Fruit fly (Drosophila melanogaster) whole organism, embryonic: ENCODE data around the gene NK7.1.

ENCODE experiments used
- Ada2b ChIP-seq: fragments of 200-800 bp; sonication (Bioruptor generic); IDR thresholded peaks from 2 replicates; pipeline ENCODE4 v1.3.6; 2022; ENCODE audit warnings: missing biosample characterization, missing genetic modification characterization
- Atf3 ChIP-seq: fragments of 200-800 bp; sonication (Bioruptor generic); optimal IDR thresholded peaks from 3 replicates; lab custom pipeline; 2016; ENCODE audit warnings: missing biosample characterization, missing genetic modification characterization
- B-H2 ChIP-seq: fragments of 200-800 bp; sonication (Bioruptor generic); optimal IDR thresholded peaks from 2 replicates; lab custom pipeline; 2018; ENCODE audit warnings: missing biosample characterization, mild to moderate bottlenecking, missing genetic modification characterization
- CG10321 ChIP-seq: fragments of 200-800 bp; sonication (Bioruptor generic); IDR thresholded peaks from 2 replicates; pipeline ENCODE4 v1.3.6; 2022; ENCODE audit warnings: missing biosample characterization, missing genetic modification characterization
- CG11093 ChIP-seq: fragments of 200-800 bp; sonication (Bioruptor generic); IDR thresholded peaks from 3 replicates; pipeline ENCODE4 v1.3.6; 2022; ENCODE audit warnings: missing biosample characterization, missing genetic modification characterization
- CG11456 ChIP-seq: fragments of 200-800 bp; sonication (Bioruptor generic); IDR thresholded peaks from 3 replicates; pipeline ENCODE4 v1.3.6; 2022; ENCODE audit warnings: missing biosample characterization, missing genetic modification characterization
- CG12299 ChIP-seq: fragments of 200-800 bp; sonication (Bioruptor generic); optimal IDR thresholded peaks from 2 replicates; lab custom pipeline; 2018; ENCODE audit warnings: missing biosample characterization, mild to moderate bottlenecking, missing genetic modification characterization
- CG13123 ChIP-seq: fragments of 200-800 bp; sonication (Bioruptor generic); optimal IDR thresholded peaks from 2 replicates; lab custom pipeline; 2016; ENCODE audit warnings: missing biosample characterization, missing genetic modification characterization
- CG13424 ChIP-seq: fragments of 200-800 bp; sonication (Bioruptor generic); optimal IDR thresholded peaks from 2 replicates; lab custom pipeline; 2019; ENCODE audit warnings: missing biosample characterization, mild to moderate bottlenecking, missing genetic modification characterization, moderate library complexity
- CG14441 ChIP-seq: fragments of 200-800 bp; sonication (Bioruptor generic); IDR thresholded peaks from 2 replicates; pipeline ENCODE4 v1.3.6; 2022; ENCODE audit warnings: missing biosample characterization, missing genetic modification characterization
- CG15011 ChIP-seq: fragments of 200-800 bp; sonication (Bioruptor generic); optimal IDR thresholded peaks from 3 replicates; lab custom pipeline; 2018; ENCODE audit warnings: missing biosample characterization, mild to moderate bottlenecking, missing genetic modification characterization
- CG1602 ChIP-seq: fragments of 200-800 bp; sonication (Bioruptor generic); optimal IDR thresholded peaks from 3 replicates; lab custom pipeline; 2016; ENCODE audit warnings: missing biosample characterization, missing genetic modification characterization
- CG31388 ChIP-seq: fragments of 200-800 bp; sonication (Bioruptor generic); optimal IDR thresholded peaks from 2 replicates; lab custom pipeline; 2016; ENCODE audit warnings: missing biosample characterization, missing genetic modification characterization
- CG3163 ChIP-seq: fragments of 200-800 bp; sonication (Bioruptor generic); optimal IDR thresholded peaks from 3 replicates; lab custom pipeline; 2016; ENCODE audit warnings: missing biosample characterization, missing genetic modification characterization
- CG33213 ChIP-seq: fragments of 200-800 bp; sonication (Bioruptor generic); optimal IDR thresholded peaks from 3 replicates; lab custom pipeline; 2016; ENCODE audit warnings: missing biosample characterization, missing genetic modification characterization
- CG5180 ChIP-seq: fragments of 200-800 bp; sonication (Bioruptor generic); optimal IDR thresholded peaks from 3 replicates; lab custom pipeline; 2017; ENCODE audit warnings: missing biosample characterization, missing genetic modification characterization, mild to moderate bottlenecking, moderate library complexity, missing genetic modification reagents
- CG6254 ChIP-seq: fragments of 200-800 bp; sonication (Bioruptor generic); optimal IDR thresholded peaks from 3 replicates; lab custom pipeline; 2017; ENCODE audit warnings: mild to moderate bottlenecking, missing biosample characterization, missing genetic modification reagents, missing genetic modification characterization
- CG6272 ChIP-seq: fragments of 200-800 bp; sonication (Bioruptor generic); IDR thresholded peaks from 2 replicates; pipeline ENCODE4 v1.3.6; 2022; ENCODE audit warnings: missing biosample characterization, missing genetic modification characterization
- CG6813 ChIP-seq: fragments of 200-800 bp; sonication (Bioruptor generic); optimal IDR thresholded peaks from 2 replicates; lab custom pipeline; 2017; ENCODE audit warnings: missing biosample characterization, missing genetic modification characterization, mild to moderate bottlenecking, moderate library complexity, missing genetic modification reagents
- CG7839 ChIP-seq: fragments of 200-800 bp; sonication (Bioruptor generic); optimal IDR thresholded peaks from 3 replicates; lab custom pipeline; 2018; ENCODE audit warnings: missing biosample characterization, mild to moderate bottlenecking, missing genetic modification characterization, moderate library complexity
- CG8388 ChIP-seq: fragments of 200-800 bp; sonication (Bioruptor generic); optimal IDR thresholded peaks from 2 replicates; lab custom pipeline; 2019; ENCODE audit warnings: missing biosample characterization, mild to moderate bottlenecking, missing genetic modification characterization, moderate library complexity
- Drgx ChIP-seq: fragments of 200-800 bp; sonication (Bioruptor generic); IDR thresholded peaks from 2 replicates; pipeline ENCODE4 v1.3.6; 2022; ENCODE audit warnings: missing biosample characterization, missing genetic modification characterization
- Ets65A ChIP-seq: fragments of 200-800 bp; sonication (Bioruptor generic); peaks from one replicate; lab custom pipeline; 2016; ENCODE audit warnings: missing biosample characterization, missing genetic modification characterization
- HHEX ChIP-seq: fragments of 200-800 bp; sonication (Bioruptor generic); optimal IDR thresholded peaks from 3 replicates; lab custom pipeline; 2017; ENCODE audit warnings: missing biosample characterization, mild to moderate bottlenecking, missing genetic modification characterization, missing genetic modification reagents
- Mad ChIP-seq: fragments of 200-800 bp; sonication (Bioruptor generic); optimal IDR thresholded peaks from 2 replicates; lab custom pipeline; 2016; ENCODE audit warnings: missing biosample characterization, missing genetic modification characterization
- NC2β ChIP-seq: fragments of 200-800 bp; sonication (Bioruptor generic); optimal IDR thresholded peaks from 2 replicates; lab custom pipeline; 2016; ENCODE audit warnings: missing biosample characterization, missing genetic modification characterization
- Nf-YB ChIP-seq: fragments of 200-800 bp; sonication (Bioruptor generic); optimal IDR thresholded peaks from 3 replicates; lab custom pipeline; 2019; ENCODE audit warnings: missing biosample characterization, mild to moderate bottlenecking, missing genetic modification characterization, moderate library complexity
- Oaz ChIP-seq: fragments of 200-800 bp; sonication (Bioruptor generic); IDR thresholded peaks from 2 replicates; pipeline ENCODE4 v1.3.6; 2022; ENCODE audit warnings: missing biosample characterization, missing genetic modification characterization
- Opbp ChIP-seq: fragments of 200-800 bp; sonication (Bioruptor generic); IDR thresholded peaks from 3 replicates; pipeline ENCODE4 v1.3.6; 2022; ENCODE audit warnings: missing biosample characterization, missing genetic modification characterization; ENCODE audit not compliant: partially characterized antibody
- Side ChIP-seq: fragments of 200-800 bp; sonication (Bioruptor generic); optimal IDR thresholded peaks from 2 replicates; lab custom pipeline; 2016; ENCODE audit warnings: missing biosample characterization, missing genetic modification characterization
- Sin3A ChIP-seq: fragments of >200 bp; optimal IDR thresholded peaks from 2 replicates; lab custom pipeline; 2018
- Stat92E ChIP-seq, 3 experiments: fragments of >200 bp in 2 of 3; fragments of 200-800 bp in 1 of 3; sonication (Bioruptor generic) in 1 of 3; optimal IDR thresholded peaks; 2 replicates each; lab custom pipeline; 2017 to 2019; ENCODE audit warnings: missing biosample characterization in 3 of 3, missing genetic modification characterization in 3 of 3, mild to moderate bottlenecking in 1 of 3, moderate library complexity in 1 of 3
- TFAM ChIP-seq: fragments of 200-800 bp; sonication (Bioruptor generic); optimal IDR thresholded peaks from 2 replicates; lab custom pipeline; 2017; ENCODE audit warnings: missing biosample characterization, missing genetic modification characterization, inconsistent platforms
- Xrp1 ChIP-seq: fragments of 200-800 bp; sonication (Bioruptor generic); IDR thresholded peaks from 2 replicates; pipeline ENCODE4 v1.3.6; 2022; ENCODE audit warnings: missing biosample characterization, missing genetic modification characterization
- abd-A ChIP-seq: fragments of 200-800 bp; sonication (Bioruptor generic); optimal IDR thresholded peaks from 3 replicates; lab custom pipeline; 2019; ENCODE audit warnings: missing biosample characterization, mild to moderate bottlenecking, missing genetic modification characterization, moderate library complexity
- ac ChIP-seq: fragments of 200-800 bp; sonication (Bioruptor generic); optimal IDR thresholded peaks from 3 replicates; lab custom pipeline; 2017; ENCODE audit warnings: missing biosample characterization, mild to moderate bottlenecking, missing genetic modification characterization
- bab2 ChIP-seq: fragments of 200-800 bp; sonication (Bioruptor generic); optimal IDR thresholded peaks from 2 replicates; lab custom pipeline; 2016; ENCODE audit warnings: missing biosample characterization, missing genetic modification characterization
- bbx ChIP-seq: fragments of 200-800 bp; sonication (Bioruptor generic); IDR thresholded peaks from 2 replicates; pipeline ENCODE4 v1.3.6; 2022; ENCODE audit warnings: missing biosample characterization, missing genetic modification characterization; ENCODE audit not compliant: partially characterized antibody
- bigmax ChIP-seq: fragments of 200-800 bp; sonication (Bioruptor generic); optimal IDR thresholded peaks from 2 replicates; lab custom pipeline; 2018; ENCODE audit warnings: missing biosample characterization, mild to moderate bottlenecking, missing genetic modification characterization
- chif ChIP-seq, 2 experiments: fragments of 200-800 bp; sonication (Bioruptor generic); optimal IDR thresholded peaks; 3 replicates each; lab custom pipeline; 2016; ENCODE audit warnings: missing biosample characterization in 2 of 2, missing genetic modification characterization in 2 of 2
- dan ChIP-seq: fragments of 200-800 bp; sonication (Bioruptor generic); IDR thresholded peaks from 2 replicates; pipeline ENCODE4 v1.3.6; 2022; ENCODE audit warnings: missing biosample characterization, missing genetic modification characterization
- danr ChIP-seq: fragments of 200-800 bp; sonication (Bioruptor generic); IDR thresholded peaks from 2 replicates; pipeline ENCODE4 v1.3.6; 2022; ENCODE audit warnings: missing biosample characterization, missing genetic modification characterization
- fd96Cb ChIP-seq: fragments of 200-800 bp; sonication (Bioruptor generic); optimal IDR thresholded peaks from 2 replicates; lab custom pipeline; 2018; ENCODE audit warnings: missing biosample characterization, mild to moderate bottlenecking, missing genetic modification characterization, moderate library complexity
- knrl ChIP-seq: fragments of 200-800 bp; sonication (Bioruptor generic); IDR thresholded peaks from 3 replicates; pipeline ENCODE4 v1.3.6; 2022; ENCODE audit warnings: missing biosample characterization, missing genetic modification characterization; ENCODE audit not compliant: partially characterized antibody
- lola ChIP-seq, 3 experiments: fragments of >200 bp in 2 of 3; fragments of 200-800 bp in 1 of 3; sonication (Bioruptor generic) in 1 of 3; optimal IDR thresholded peaks; 2 replicates each; lab custom pipeline; 2017 to 2019; ENCODE audit warnings: missing biosample characterization in 3 of 3, missing genetic modification characterization in 3 of 3, mild to moderate bottlenecking in 1 of 3, moderate library complexity in 1 of 3
- mirr ChIP-seq: fragments of 200-800 bp; sonication (Bioruptor generic); optimal IDR thresholded peaks from 3 replicates; lab custom pipeline; 2018; ENCODE audit warnings: missing biosample characterization, mild to moderate bottlenecking, missing genetic modification characterization
- pros ChIP-seq: fragments of 200-800 bp; sonication (Bioruptor generic); optimal IDR thresholded peaks from 3 replicates; lab custom pipeline; 2019; ENCODE audit warnings: missing biosample characterization, mild to moderate bottlenecking, missing genetic modification characterization, moderate library complexity
- sr ChIP-seq: fragments of 200-800 bp; sonication (Bioruptor generic); IDR thresholded peaks from 3 replicates; pipeline ENCODE4 v1.3.6; 2022; ENCODE audit warnings: missing biosample characterization, missing genetic modification characterization
- tap ChIP-seq: fragments of 200-800 bp; optimal IDR thresholded peaks from 3 replicates; lab custom pipeline; 2019; ENCODE audit warnings: missing biosample characterization, mild to moderate bottlenecking, missing genetic modification characterization, moderate library complexity
- unc-4 ChIP-seq: fragments of 200-800 bp; sonication (Bioruptor generic); IDR thresholded peaks from 2 replicates; pipeline ENCODE4 v1.3.6; 2022; ENCODE audit warnings: missing biosample characterization, missing genetic modification characterization; ENCODE audit not compliant: partially characterized antibody
- zen ChIP-seq: fragments of 200-800 bp; sonication (Bioruptor generic); optimal IDR thresholded peaks from 3 replicates; lab custom pipeline; 2018; ENCODE audit warnings: missing biosample characterization, mild to moderate bottlenecking, missing genetic modification characterization, moderate library complexity

Gene NK7.1

dm6 chr3R:14299891-14300290 lies 72.9 kb downstream of the NK7.1 start (continued):
- no peak for TF ChIP-seq fd96Cb (tag; lab: Kevin White, UChicago)
- no peak for TF ChIP-seq Ets65A (GFP tag; lab: Kevin White, UChicago)
- no peak for TF ChIP-seq Sin3A
- no peak for TF ChIP-seq CG8388 (GFP tag; lab: Kevin White, UChicago)
- no peak for TF ChIP-seq bab2 (GFP tag; lab: Kevin White, UChicago)
- peak; percentile 49 for TF ChIP-seq tap (tag; lab: Kevin White, UChicago)
- no peak for TF ChIP-seq Drgx (GFP tag; lab: Robert Waterston, UW)
- peak; percentile 26 for TF ChIP-seq CG15011 (GFP tag; lab: Kevin White, UChicago)
- TF ChIP-seq CG12299 (tag; lab: Kevin White, UChicago): no peak
- TF ChIP-seq danr (GFP tag; lab: Robert Waterston, UW): no peak
- no peak for TF ChIP-seq abd-A
- TF ChIP-seq CG11093: no peak
- TF ChIP-seq CG13123: no peak
- no peak for TF ChIP-seq Opbp (GFP tag; lab: Robert Waterston, UW)
- no peak for TF ChIP-seq TFAM (GFP tag; lab: Kevin White, UChicago)
- no peak for TF ChIP-seq CG6272
- peak; percentile 85 for TF ChIP-seq pros (GFP tag; lab: Kevin White, UChicago)
- TF ChIP-seq lola (GFP tag; optimal IDR thresholded peaks at IDR 0.05; lab: Kevin White, UChicago): no peak
- TF ChIP-seq CG6254 (GFP tag; lab: Kevin White, UChicago): peak; percentile 43
- TF ChIP-seq CG10321: no peak
- no peak for TF ChIP-seq Mad (GFP tag; lab: Kevin White, UChicago)
- TF ChIP-seq Atf3 (GFP tag; lab: Kevin White, UChicago): no peak
- TF ChIP-seq bigmax (GFP tag; lab: Kevin White, UChicago): peak; percentile 5
- TF ChIP-seq Ada2b: no peak
- peak in 1 of 3 experiments; percentile 15 for TF ChIP-seq Stat92E (GFP tag; optimal IDR thresholded peaks at IDR 0.05; lab: Kevin White, UChicago)
- TF ChIP-seq HHEX (GFP tag; lab: Kevin White, UChicago): peak; percentile 52
- peak; percentile 36 for TF ChIP-seq CG13424 (tag; lab: Kevin White, UChicago)
- peak; percentile 76 for TF ChIP-seq CG6813
- TF ChIP-seq B-H2 (GFP tag; lab: Kevin White, UChicago): no peak
- no peak for TF ChIP-seq Side
- TF ChIP-seq CG3163: no peak
- TF ChIP-seq knrl: no peak
- no peak for TF ChIP-seq unc-4
- no peak for TF ChIP-seq ac (GFP tag; lab: Kevin White, UChicago)
- peak; percentile 12 for TF ChIP-seq mirr (GFP tag; lab: Kevin White, UChicago)
- TF ChIP-seq CG11456 (GFP tag; lab: Robert Waterston, UW): no peak
- no peak for TF ChIP-seq Nf-YB (GFP tag; lab: Kevin White, UChicago)
- no peak for TF ChIP-seq sr (GFP tag; lab: Robert Waterston, UW)
- no peak for TF ChIP-seq zen (tag; lab: Kevin White, UChicago)
- no peak for TF ChIP-seq CG1602 (GFP tag; lab: Kevin White, UChicago)
- peak; percentile 35; the same call in 1 of the 2 replicates for TF ChIP-seq Xrp1
- TF ChIP-seq CG31388: no peak
- no peak for TF ChIP-seq CG14441 (GFP tag; lab: Robert Waterston, UW)
- no peak for TF ChIP-seq chif (GFP tag; optimal IDR thresholded peaks at IDR 0.05; lab: Kevin White, UChicago)
- peak; percentile 30 for TF ChIP-seq NC2β (GFP tag; lab: Kevin White, UChicago)
- no peak for TF ChIP-seq Oaz
- no peak for TF ChIP-seq CG33213 (GFP tag; lab: Kevin White, UChicago)
- no peak for TF ChIP-seq bbx (GFP tag; lab: Robert Waterston, UW)
- no peak for TF ChIP-seq dan (GFP tag; lab: Robert Waterston, UW)
- TF ChIP-seq CG7839 (tag; lab: Kevin White, UChicago): no peak
- TF ChIP-seq CG5180: peak; percentile 65
